Fruit fly (Drosophila melanogaster) whole organism, embryonic: Measurements from ENCODE around the gene serp.

Experiments
- Adf1 ChIP-seq: fragments of 200-800 bp; sonication (Bioruptor generic); IDR thresholded peaks from 2 replicates; pipeline ENCODE4 v1.3.6; 2022; ENCODE audit warnings: missing biosample characterization, missing genetic modification characterization
- Bgb ChIP-seq: fragments of 200-800 bp; sonication (Bioruptor generic); IDR thresholded peaks from 2 replicates; pipeline ENCODE4 v1.3.6; 2022; ENCODE audit warnings: missing biosample characterization, missing genetic modification characterization; ENCODE audit not compliant: partially characterized antibody
- CG10979 ChIP-seq: fragments of 200-800 bp; sonication (Bioruptor generic); optimal IDR thresholded peaks from 2 replicates; lab custom pipeline; 2018; ENCODE audit warnings: missing biosample characterization, mild to moderate bottlenecking, missing genetic modification characterization, moderate library complexity
- CG11398 ChIP-seq: fragments of 200-800 bp; sonication (Bioruptor generic); optimal IDR thresholded peaks from 2 replicates; lab custom pipeline; 2016; ENCODE audit warnings: missing biosample characterization, missing genetic modification characterization
- CG12071 ChIP-seq: fragments of 200-800 bp; sonication (Bioruptor generic); optimal IDR thresholded peaks from 3 replicates; lab custom pipeline; 2018; ENCODE audit warnings: missing biosample characterization, mild to moderate bottlenecking, missing genetic modification characterization
- CG12299 ChIP-seq: fragments of 200-800 bp; sonication (Bioruptor generic); optimal IDR thresholded peaks from 2 replicates; lab custom pipeline; 2018; ENCODE audit warnings: missing biosample characterization, mild to moderate bottlenecking, missing genetic modification characterization
- CG13123 ChIP-seq: fragments of 200-800 bp; sonication (Bioruptor generic); optimal IDR thresholded peaks from 2 replicates; lab custom pipeline; 2016; ENCODE audit warnings: missing biosample characterization, missing genetic modification characterization
- CG13424 ChIP-seq: fragments of 200-800 bp; sonication (Bioruptor generic); optimal IDR thresholded peaks from 2 replicates; lab custom pipeline; 2019; ENCODE audit warnings: missing biosample characterization, mild to moderate bottlenecking, missing genetic modification characterization, moderate library complexity
- CG14710 ChIP-seq: fragments of 200-800 bp; sonication (Bioruptor generic); optimal IDR thresholded peaks from 3 replicates; lab custom pipeline; 2019; ENCODE audit warnings: missing biosample characterization, mild to moderate bottlenecking, missing genetic modification characterization, moderate library complexity
- CG15479 ChIP-seq: fragments of 200-800 bp; sonication (Bioruptor generic); optimal IDR thresholded peaks from 3 replicates; lab custom pipeline; 2019; ENCODE audit warnings: missing biosample characterization, mild to moderate bottlenecking, missing genetic modification characterization, moderate library complexity
- CG15601 ChIP-seq: fragments of 200-800 bp; sonication (Bioruptor generic); optimal IDR thresholded peaks from 3 replicates; lab custom pipeline; 2019; ENCODE audit warnings: missing biosample characterization, mild to moderate bottlenecking, missing genetic modification characterization, moderate library complexity
- CG16813 ChIP-seq: fragments of 200-800 bp; sonication (Bioruptor generic); IDR thresholded peaks from 3 replicates; pipeline ENCODE4 v1.3.6; 2022; ENCODE audit warnings: missing biosample characterization, missing genetic modification characterization; ENCODE audit not compliant: partially characterized antibody
- CG1832 ChIP-seq: fragments of 200-800 bp; sonication (Bioruptor generic); optimal IDR thresholded peaks from 2 replicates; lab custom pipeline; 2017; ENCODE audit warnings: missing biosample characterization, mild to moderate bottlenecking, missing genetic modification characterization, inconsistent platforms
- CG2120 ChIP-seq: fragments of 200-800 bp; sonication (Bioruptor generic); optimal IDR thresholded peaks from 3 replicates; lab custom pipeline; 2016; ENCODE audit warnings: missing biosample characterization, missing genetic modification characterization
- CG2889 ChIP-seq: fragments of 200-800 bp; sonication (Bioruptor generic); IDR thresholded peaks from 3 replicates; pipeline ENCODE4 v1.3.6; 2022; ENCODE audit warnings: missing biosample characterization, missing genetic modification characterization
- CG32532 ChIP-seq: fragments of 200-800 bp; sonication (Bioruptor generic); IDR thresholded peaks from 2 replicates; pipeline ENCODE4 v1.3.6; 2022; ENCODE audit warnings: missing biosample characterization, missing genetic modification characterization
- CG3838 ChIP-seq: fragments of 200-800 bp; sonication (Bioruptor generic); optimal IDR thresholded peaks from 3 replicates; lab custom pipeline; 2016; ENCODE audit warnings: missing biosample characterization, missing genetic modification characterization
- CG4360 ChIP-seq: fragments of 200-800 bp; sonication (Bioruptor generic); IDR thresholded peaks from 2 replicates; pipeline ENCODE4 v1.3.6; 2022; ENCODE audit warnings: missing biosample characterization, missing genetic modification characterization
- CG7928 ChIP-seq: fragments of 200-800 bp; sonication (Bioruptor generic); optimal IDR thresholded peaks from 2 replicates; lab custom pipeline; 2017; ENCODE audit warnings: missing biosample characterization, mild to moderate bottlenecking, missing genetic modification characterization
- CG7963 ChIP-seq: fragments of 200-800 bp; sonication (Bioruptor generic); IDR thresholded peaks from 3 replicates; pipeline ENCODE4 v1.3.6; 2022; ENCODE audit warnings: missing biosample characterization, missing genetic modification characterization; ENCODE audit not compliant: partially characterized antibody
- CG9215 ChIP-seq: fragments of 200-800 bp; sonication (Bioruptor generic); IDR thresholded peaks from 2 replicates; pipeline ENCODE4 v1.3.6; 2022; ENCODE audit warnings: missing biosample characterization, missing genetic modification characterization
- CG9817 ChIP-seq: fragments of 200-800 bp; sonication (Bioruptor generic); optimal IDR thresholded peaks from 2 replicates; lab custom pipeline; 2018; ENCODE audit warnings: missing biosample characterization, mild to moderate bottlenecking, missing genetic modification characterization, moderate library complexity
- Dp ChIP-seq: fragments of 200-800 bp; sonication (Bioruptor generic); optimal IDR thresholded peaks from 2 replicates; lab custom pipeline; 2018; ENCODE audit warnings: missing biosample characterization, mild to moderate bottlenecking, missing genetic modification characterization, moderate library complexity
- Ets65A ChIP-seq: fragments of 200-800 bp; sonication (Bioruptor generic); peaks from one replicate; lab custom pipeline; 2016; ENCODE audit warnings: missing biosample characterization, missing genetic modification characterization
- H2.0 ChIP-seq: fragments of 200-800 bp; sonication (Bioruptor generic); IDR thresholded peaks from 2 replicates; pipeline ENCODE4 v1.3.6; 2022; ENCODE audit warnings: missing biosample characterization, missing genetic modification characterization
- HLH3B ChIP-seq: fragments of 200-800 bp; sonication (Bioruptor generic); IDR thresholded peaks from 2 replicates; pipeline ENCODE4 v1.3.6; 2022; ENCODE audit warnings: missing biosample characterization, missing genetic modification characterization
- HLH4C ChIP-seq: fragments of 200-800 bp; sonication (Bioruptor generic); IDR thresholded peaks from 3 replicates; pipeline ENCODE4 v1.3.6; 2022; ENCODE audit warnings: missing biosample characterization, missing genetic modification characterization; ENCODE audit not compliant: partially characterized antibody
- Lhr ChIP-seq: fragments of 200-800 bp; sonication (Bioruptor generic); optimal IDR thresholded peaks from 3 replicates; lab custom pipeline; 2017; ENCODE audit warnings: mild to moderate bottlenecking, missing biosample characterization, missing genetic modification reagents, missing genetic modification characterization
- Lpt ChIP-seq: fragments of >200 bp; optimal IDR thresholded peaks from 2 replicates; lab custom pipeline; 2018; ENCODE audit warnings: missing biosample characterization, missing genetic modification characterization
- Max ChIP-seq: fragments of 200-800 bp; sonication (Bioruptor generic); optimal IDR thresholded peaks from 2 replicates; lab custom pipeline; 2016; ENCODE audit warnings: missing biosample characterization, mild to moderate bottlenecking, missing genetic modification characterization
- Six4 ChIP-seq: fragments of 200-800 bp; sonication (Bioruptor generic); optimal IDR thresholded peaks from 2 replicates; lab custom pipeline; 2016; ENCODE audit warnings: missing biosample characterization, missing genetic modification characterization
- TFAM ChIP-seq: fragments of 200-800 bp; sonication (Bioruptor generic); optimal IDR thresholded peaks from 2 replicates; lab custom pipeline; 2017; ENCODE audit warnings: missing biosample characterization, missing genetic modification characterization, inconsistent platforms
- ash1 ChIP-seq: fragments of 200-800 bp; sonication (Bioruptor generic); optimal IDR thresholded peaks from 2 replicates; lab custom pipeline; 2018; ENCODE audit warnings: missing biosample characterization, mild to moderate bottlenecking, missing genetic modification characterization
- bsh ChIP-seq, 2 experiments: fragments of 200-800 bp; sonication (Bioruptor generic); optimal IDR thresholded peaks; 2 replicates each; lab custom pipeline; 2017 to 2018; ENCODE audit warnings: mild to moderate bottlenecking in 2 of 2, missing biosample characterization in 2 of 2, missing genetic modification characterization in 2 of 2, moderate library complexity in 1 of 2
- en ChIP-seq: fragments of 200-800 bp; sonication (Bioruptor generic); optimal IDR thresholded peaks from 2 replicates; lab custom pipeline; 2016; ENCODE audit warnings: missing biosample characterization, missing genetic modification characterization
- esg ChIP-seq: fragments of 200-800 bp; sonication (Bioruptor generic); conservative IDR thresholded peaks from 2 replicates; pipeline ENCODE4 v1.3.6; 2022; ENCODE audit warnings: missing biosample characterization, missing genetic modification characterization
- eve ChIP-seq, 2 experiments: fragments of >200 bp; optimal IDR thresholded peaks; 2 replicates each; lab custom pipeline; 2017; ENCODE audit warnings: missing biosample characterization in 2 of 2, missing genetic modification characterization in 2 of 2
- fd102C ChIP-seq: fragments of 200-800 bp; sonication (Bioruptor generic); optimal IDR thresholded peaks from 2 replicates; lab custom pipeline; 2018; ENCODE audit warnings: missing biosample characterization, mild to moderate bottlenecking, missing genetic modification characterization, moderate library complexity
- gfzf ChIP-seq: fragments of 200-800 bp; sonication (Bioruptor generic); optimal IDR thresholded peaks from 2 replicates; lab custom pipeline; 2016; ENCODE audit warnings: missing biosample characterization, mild to moderate bottlenecking, missing genetic modification characterization, moderate library complexity
- h ChIP-seq: fragments of >200 bp; optimal IDR thresholded peaks from 2 replicates; lab custom pipeline; 2017
- hb ChIP-seq: fragments of 200-800 bp; sonication (Bioruptor generic); IDR thresholded peaks from 3 replicates; pipeline ENCODE4 v1.3.6; 2022; ENCODE audit warnings: missing biosample characterization, missing genetic modification characterization; ENCODE audit not compliant: partially characterized antibody
- jumu ChIP-seq: fragments of 200-800 bp; sonication (Bioruptor generic); optimal IDR thresholded peaks from 3 replicates; lab custom pipeline; 2016; ENCODE audit warnings: missing biosample characterization, missing genetic modification characterization
- odd ChIP-seq: fragments of 200-800 bp; sonication (Bioruptor generic); optimal IDR thresholded peaks from 2 replicates; lab custom pipeline; 2017; ENCODE audit warnings: missing biosample characterization, mild to moderate bottlenecking, missing genetic modification characterization
- otp ChIP-seq: fragments of 200-800 bp; sonication (Bioruptor generic); IDR thresholded peaks from 3 replicates; pipeline ENCODE4, ENCODE4 v1.3.6; 2022; ENCODE audit warnings: missing biosample characterization, missing genetic modification characterization
- pfk ChIP-seq: fragments of 200-800 bp; sonication (Bioruptor generic); optimal IDR thresholded peaks from 2 replicates; lab custom pipeline; 2018; ENCODE audit warnings: missing biosample characterization, mild to moderate bottlenecking, missing genetic modification characterization, moderate library complexity
- salm ChIP-seq: fragments of 200-800 bp; sonication (Bioruptor generic); optimal IDR thresholded peaks from 2 replicates; lab custom pipeline; 2018; ENCODE audit warnings: missing biosample characterization, mild to moderate bottlenecking, missing genetic modification characterization
- sens-2 ChIP-seq: fragments of 200-800 bp; sonication (Bioruptor generic); IDR thresholded peaks from 2 replicates; pipeline ENCODE4 v1.3.6; 2022; ENCODE audit warnings: missing biosample characterization, missing genetic modification characterization
- sima ChIP-seq: fragments of 200-800 bp; sonication (Bioruptor generic); optimal IDR thresholded peaks from 2 replicates; lab custom pipeline; 2016; ENCODE audit warnings: missing biosample characterization, missing genetic modification characterization
- tap ChIP-seq: fragments of 200-800 bp; optimal IDR thresholded peaks from 3 replicates; lab custom pipeline; 2019; ENCODE audit warnings: missing biosample characterization, mild to moderate bottlenecking, missing genetic modification characterization, moderate library complexity
- vnd ChIP-seq: fragments of 200-800 bp; sonication (Bioruptor generic); IDR thresholded peaks from 3 replicates; pipeline ENCODE4 v1.3.6; 2022; ENCODE audit warnings: missing biosample characterization, missing genetic modification characterization; ENCODE audit not compliant: partially characterized antibody

Gene serp

DNA sequence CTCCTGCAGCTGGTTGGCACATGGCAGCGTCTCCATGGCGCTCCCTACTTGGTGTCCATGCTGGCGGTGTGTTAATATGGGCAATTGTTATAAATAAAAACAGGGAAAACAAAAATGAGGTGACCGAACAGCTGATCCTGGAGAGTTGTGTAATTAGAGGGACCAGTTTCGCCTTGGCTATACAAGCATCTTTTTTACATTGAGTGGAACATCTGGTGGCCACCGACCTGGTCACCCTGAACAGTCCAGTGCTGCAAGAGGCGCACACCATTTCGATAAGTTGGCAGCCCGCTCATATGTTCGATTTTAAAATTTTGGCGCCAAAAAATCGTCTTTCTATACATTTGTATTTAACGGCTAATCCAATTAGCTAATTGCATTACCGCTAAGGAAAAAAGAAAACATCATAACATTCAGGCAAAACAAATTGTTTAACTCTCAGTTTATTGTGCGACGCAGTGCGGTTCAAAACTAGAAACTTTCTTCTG is 20.6 kb downstream of the serp start, which contains the start of the genes CG8765 and Gbeta76C (continued):
- TF ChIP-seq CG14710 (tag; lab: Kevin White, UChicago) (peak; percentile 65), odd (GFP tag; lab: Kevin White, UChicago) (no peak), CG15601 (no peak), eve (GFP tag; optimal IDR thresholded peaks at IDR 0.05; lab: Kevin White, UChicago) (no peak), bsh (GFP tag; optimal IDR thresholded peaks at IDR 0.05; lab: Kevin White, UChicago) (no peak), CG11398 (GFP tag; lab: Kevin White, UChicago) (peak; percentile 20), Adf1 (no peak), sens-2 (GFP tag; lab: Robert Waterston, UW) (no peak), H2.0 (GFP tag; lab: Robert Waterston, UW) (no peak), CG12299 (tag; lab: Kevin White, UChicago) (no peak), CG1832 (no peak), TFAM (GFP tag; lab: Kevin White, UChicago) (no peak), sima (no peak), gfzf (GFP tag; lab: Kevin White, UChicago) (peak; percentile 99), CG2120 (GFP tag; lab: Kevin White, UChicago) (peak; percentile 71), otp (GFP tag; lab: Robert Waterston, UW) (0 out of 3 replicates have a peak, but pooled peaks have one; percentile 15), salm (tag; lab: Kevin White, UChicago) (no peak), CG3838 (GFP tag; lab: Kevin White, UChicago) (no peak), Six4 (GFP tag; lab: Kevin White, UChicago) (no peak), Lpt (GFP tag; lab: Kevin White, UChicago) (no peak), Lhr (GFP tag; lab: Kevin White, UChicago) (peak; percentile 93), fd102C (GFP tag; lab: Kevin White, UChicago) (no peak), en (no peak), HLH3B (no peak), CG2889 (GFP tag; lab: Robert Waterston, UW) (no peak), pfk (GFP tag; lab: Kevin White, UChicago) (no peak), Bgb (GFP tag; lab: Robert Waterston, UW) (peak; percentile 50; the same call in 1 of the 2 replicates)

DNA sequence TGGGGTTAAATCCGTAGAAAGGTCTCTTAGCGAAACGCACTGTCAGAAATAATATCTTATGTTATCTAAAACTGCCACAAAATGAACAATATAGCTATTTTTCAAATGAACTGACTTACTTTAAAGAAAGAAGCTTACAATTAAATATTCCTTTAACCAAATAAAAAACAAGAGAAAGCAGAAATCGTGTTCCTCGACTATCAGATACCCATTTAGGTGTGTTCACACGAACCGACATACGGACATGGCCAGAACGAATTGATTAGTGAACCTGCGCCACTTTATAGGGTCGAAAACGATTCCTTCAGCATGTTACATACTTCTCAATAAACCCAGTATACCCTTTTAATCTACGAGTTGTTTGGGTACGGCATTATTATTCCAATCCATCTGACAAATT is 24.3 kb downstream of the serp start:
- peak; percentile 53; the same call in 1 of the 3 replicates for TF ChIP-seq CG16813 (GFP tag; lab: Robert Waterston, UW)
- peak; percentile 38; the same call in 1 of the 3 replicates for TF ChIP-seq vnd
- TF ChIP-seq tap (tag; lab: Kevin White, UChicago), result no peak
- TF ChIP-seq jumu, result no peak
- no peak for TF ChIP-seq esg (GFP tag; lab: Robert Waterston, UW)
- peak; percentile 30; the same call in 2 of the 3 replicates for TF ChIP-seq HLH4C (GFP tag; lab: Robert Waterston, UW)
- peak; percentile 16; the same call in 1 of the 3 replicates for TF ChIP-seq CG7963 (GFP tag; lab: Robert Waterston, UW)
- TF ChIP-seq HLH3B, result no peak
- no peak; the same call in 2 of the 3 replicates for TF ChIP-seq hb (GFP tag; lab: Robert Waterston, UW)
- no peak for TF ChIP-seq CG9817 (tag; lab: Kevin White, UChicago)
- TF ChIP-seq CG7928 (GFP tag; lab: Kevin White, UChicago), result no peak
- no peak for TF ChIP-seq CG9215 (GFP tag; lab: Robert Waterston, UW)
- no peak for TF ChIP-seq CG4360
- no peak for TF ChIP-seq CG15479 (GFP tag; lab: Kevin White, UChicago)
- no peak for TF ChIP-seq Max (GFP tag; lab: Kevin White, UChicago)
- no peak for TF ChIP-seq h (lab: Kevin White, UChicago)
- no peak for TF ChIP-seq CG10979 (tag; lab: Kevin White, UChicago)
- TF ChIP-seq ash1 (GFP tag; lab: Kevin White, UChicago), result no peak
- no peak for TF ChIP-seq CG13123 (GFP tag; lab: Kevin White, UChicago)
- no peak for TF ChIP-seq Ets65A (GFP tag; lab: Kevin White, UChicago)
- TF ChIP-seq Dp (GFP tag; lab: Kevin White, UChicago), result no peak
- no peak for TF ChIP-seq CG12071 (GFP tag; lab: Kevin White, UChicago)
- TF ChIP-seq CG13424 (tag; lab: Kevin White, UChicago), result no peak
- no peak for TF ChIP-seq CG32532
